Fruit fly (Drosophila melanogaster) S2 (cell line): ENCODE results near the gene CG14891.
A peak's percentile ranks its signal among the peaks of the same experiment; 100 is the strongest.

ENCODE experiments used
- CG8478 ChIP-seq: fragments of >200 bp; optimal IDR thresholded peaks from 2 replicates; lab custom pipeline; 2018
- CTCF ChIP-seq, 2 experiments: fragments of >200 bp; optimal IDR thresholded peaks; 2 replicates each; lab custom pipeline; 2018

CG14891 gene

dm6 chr3R:16551680-16552627, 19.4 kb upstream of the CG14891 start:
- TF ChIP-seq CTCF (optimal IDR thresholded peaks at IDR 0.05; lab: Kevin White, UChicago) (no peak), CG8478 (lab: Kevin White, UChicago) (no peak)

dm6 chr3R:16553459-16554230, 17.7 kb upstream of the CG14891 start:
- TF ChIP-seq CTCF (optimal IDR thresholded peaks at IDR 0.05; lab: Kevin White, UChicago) (no peak), CG8478 (lab: Kevin White, UChicago) (no peak)

- TF ChIP-seq CG8478 (lab: Kevin White, UChicago) (no peak), CTCF (optimal IDR thresholded peaks at IDR 0.05; lab: Kevin White, UChicago) (no peak)
Observed at dm6 chr3R:16558623-16559155, 12.6 kb upstream of the CG14891 start.

- TF ChIP-seq CG8478 (lab: Kevin White, UChicago) (no peak), CTCF (optimal IDR thresholded peaks at IDR 0.05; lab: Kevin White, UChicago) (no peak)
Observed at dm6 chr3R:16564775-16565174, 6.5 kb upstream of the CG14891 start.

- no peak for TF ChIP-seq CTCF (optimal IDR thresholded peaks at IDR 0.05; lab: Kevin White, UChicago)
- no peak for TF ChIP-seq CG8478 (lab: Kevin White, UChicago)
Observed at dm6 chr3R:16569338-16569737, 2.0 kb upstream of the CG14891 start.

- no peak for TF ChIP-seq CTCF (optimal IDR thresholded peaks at IDR 0.05; lab: Kevin White, UChicago)
- no peak for TF ChIP-seq CG8478 (lab: Kevin White, UChicago)
Observed at dm6 chr3R:16570484-16570883, 831 bp upstream of the CG14891 start.

- TF ChIP-seq CTCF (optimal IDR thresholded peaks at IDR 0.05; lab: Kevin White, UChicago) = peak; percentile 92 to 93
- no peak for TF ChIP-seq CG8478 (lab: Kevin White, UChicago)
Observed at dm6 chr3R:16573483-16574145, 2.3 kb downstream of the CG14891 start, which contains the start of gene CG14903. TSS of gene CG14903 (minus strand) at chr3R:16573752.

dm6 chr3R:16583605-16584004, 12.3 kb downstream of the CG14891 start, which contains the start of gene Scp2:
TSS of gene Scp2 (minus strand) at chr3R:16583663.
- TF ChIP-seq CTCF (optimal IDR thresholded peaks at IDR 0.05; lab: Kevin White, UChicago) = no peak
- no peak for TF ChIP-seq CG8478 (lab: Kevin White, UChicago)

dm6 chr3R:16591407-16591806, 20.1 kb downstream of the CG14891 start:
- no peak for TF ChIP-seq CG8478 (lab: Kevin White, UChicago)
- TF ChIP-seq CTCF (optimal IDR thresholded peaks at IDR 0.05; lab: Kevin White, UChicago) = no peak

- no peak for TF ChIP-seq CG8478 (lab: Kevin White, UChicago)
- TF ChIP-seq CTCF (optimal IDR thresholded peaks at IDR 0.05; lab: Kevin White, UChicago) = no peak
Observed at dm6 chr3R:16594056-16594858, 22.9 kb downstream of the CG14891 start, which contains the start of gene CG14892. TSS of gene CG14892 (plus strand) at chr3R:16594414.

- TF ChIP-seq CTCF (optimal IDR thresholded peaks at IDR 0.05; lab: Kevin White, UChicago) = no peak
- no peak for TF ChIP-seq CG8478 (lab: Kevin White, UChicago)
Observed at dm6 chr3R:16594961-16595360, 23.6 kb downstream of the CG14891 start.

- no peak for TF ChIP-seq CTCF (optimal IDR thresholded peaks at IDR 0.05; lab: Kevin White, UChicago)
- no peak for TF ChIP-seq CG8478 (lab: Kevin White, UChicago)
Observed at dm6 chr3R:16599647-16600046, 28.3 kb downstream of the CG14891 start.

dm6 chr3R:16600735-16601134, 29.4 kb downstream of the CG14891 start:
- no peak for TF ChIP-seq CTCF (optimal IDR thresholded peaks at IDR 0.05; lab: Kevin White, UChicago)
- no peak for TF ChIP-seq CG8478 (lab: Kevin White, UChicago)
